Worm (Caenorhabditis elegans) whole organism, late embryonic: ENCODE measurements around the gene ncs-6.
A peak's percentile ranks its signal among the peaks of the same experiment; 100 is the strongest.

Experiments used
- C08G9.2 ChIP-seq: sonication (generic microtip); optimal IDR thresholded peaks from 2 replicates; lab custom pipeline; 2016; ENCODE audit warnings: mild to moderate bottlenecking, missing genetic modification characterization, moderate library complexity, missing compliant biosample characterization
- K02D7.2 ChIP-seq: sonication (generic microtip); optimal IDR thresholded peaks from 2 replicates; lab custom pipeline; 2017; ENCODE audit warnings: mild to moderate bottlenecking, missing genetic modification characterization, missing compliant biosample characterization
- ahr-1 ChIP-seq: sonication (generic microtip); optimal IDR thresholded peaks from 2 replicates; lab custom pipeline; 2016; ENCODE audit warnings: missing genetic modification characterization, missing compliant biosample characterization
- ama-1 ChIP-seq: fragments of 150-350 bp; optimal IDR thresholded peaks from 2 replicates; lab custom pipeline; 2014
- ceh-14 ChIP-seq: sonication (generic microtip); optimal IDR thresholded peaks from 2 replicates; lab custom pipeline; 2016; ENCODE audit warnings: missing genotype, missing genetic modification characterization, missing compliant biosample characterization
- ceh-18 ChIP-seq: sonication (generic microtip); optimal IDR thresholded peaks from 2 replicates; lab custom pipeline; 2016; ENCODE audit warnings: missing genetic modification characterization, missing compliant biosample characterization
- ceh-19 ChIP-seq: fragments of 200-800 bp; sonication (Bioruptor generic); optimal IDR thresholded peaks from 2 replicates; lab custom pipeline; 2018; ENCODE audit warnings: mild to moderate bottlenecking, missing genetic modification characterization, missing compliant biosample characterization
- ceh-2 ChIP-seq: sonication (generic microtip); optimal IDR thresholded peaks from 2 replicates; lab custom pipeline; 2016; ENCODE audit warnings: missing genotype, missing genetic modification characterization, missing compliant biosample characterization
- ceh-22 ChIP-seq: sonication (generic microtip); optimal IDR thresholded peaks from 2 replicates; lab custom pipeline; 2017; ENCODE audit warnings: missing biosample characterization, missing genetic modification characterization
- ceh-24 ChIP-seq: sonication (generic microtip); optimal IDR thresholded peaks from 2 replicates; lab custom pipeline; 2016; ENCODE audit warnings: mild to moderate bottlenecking, missing genetic modification characterization, missing compliant biosample characterization
- ceh-31 ChIP-seq: sonication (generic microtip); optimal IDR thresholded peaks from 2 replicates; lab custom pipeline; 2016; ENCODE audit warnings: missing genetic modification characterization, missing compliant biosample characterization
- ceh-34 ChIP-seq: sonication (generic microtip); optimal IDR thresholded peaks from 2 replicates; lab custom pipeline; 2016; ENCODE audit warnings: mild to moderate bottlenecking, missing genetic modification characterization, missing compliant biosample characterization
- ceh-45 ChIP-seq: fragments of 200-800 bp; sonication (Bioruptor generic); IDR thresholded peaks from 2 replicates; pipeline ENCODE4 v1.3.6; 2022; ENCODE audit warnings: missing genetic modification reagents, missing genetic modification characterization, missing compliant biosample characterization
- ceh-48 ChIP-seq: sonication (generic microtip); optimal IDR thresholded peaks from 2 replicates; lab custom pipeline; 2016; ENCODE audit warnings: missing genetic modification characterization, inconsistent platforms, missing compliant biosample characterization
- che-1 ChIP-seq: sonication (generic microtip); optimal IDR thresholded peaks from 2 replicates; lab custom pipeline; 2016; ENCODE audit warnings: mild to moderate bottlenecking, missing genetic modification characterization, missing compliant biosample characterization
- dmd-4 ChIP-seq: sonication (generic microtip); optimal IDR thresholded peaks from 2 replicates; lab custom pipeline; 2016; ENCODE audit warnings: borderline replicate concordance, missing genetic modification characterization, missing compliant biosample characterization
- dve-1 ChIP-seq: sonication (generic microtip); optimal IDR thresholded peaks from 2 replicates; lab custom pipeline; 2017; ENCODE audit warnings: antibody characterized with exemption, mild to moderate bottlenecking, missing genetic modification characterization, missing compliant biosample characterization
- elt-2 ChIP-seq: sonication (generic microtip); optimal IDR thresholded peaks from 2 replicates; lab custom pipeline; 2016; ENCODE audit warnings: missing genetic modification reagents, missing genetic modification characterization, missing compliant biosample characterization
- elt-4 ChIP-seq: sonication (generic microtip); optimal IDR thresholded peaks from 2 replicates; lab custom pipeline; 2016; ENCODE audit warnings: missing genetic modification characterization, missing compliant biosample characterization
- ets-4 ChIP-seq: sonication (generic microtip); optimal IDR thresholded peaks from 2 replicates; lab custom pipeline; 2016; ENCODE audit warnings: missing genetic modification characterization, missing compliant biosample characterization
- fax-1 ChIP-seq: sonication (generic microtip); optimal IDR thresholded peaks from 2 replicates; lab custom pipeline; 2016; ENCODE audit warnings: missing genotype, missing genetic modification characterization, missing compliant biosample characterization
- fkh-10 ChIP-seq: fragments of 150-350 bp; optimal IDR thresholded peaks from 2 replicates; lab custom pipeline; 2014; ENCODE audit warnings: missing biosample characterization, missing genetic modification reagents, missing genetic modification characterization
- gmeb-2 ChIP-seq: sonication (generic microtip); optimal IDR thresholded peaks from 2 replicates; lab custom pipeline; 2016; ENCODE audit warnings: missing genetic modification characterization, inconsistent platforms, missing compliant biosample characterization
- hlh-15 ChIP-seq: sonication (generic microtip); optimal IDR thresholded peaks from 2 replicates; lab custom pipeline; 2016; ENCODE audit warnings: missing genetic modification characterization, missing compliant biosample characterization
- hlh-30 ChIP-seq: sonication (generic microtip); optimal IDR thresholded peaks from 2 replicates; lab custom pipeline; 2017; ENCODE audit warnings: antibody characterized with exemption, missing genetic modification characterization, missing compliant biosample characterization; ENCODE audit not compliant: insufficient read depth
- lim-6 ChIP-seq: sonication (generic microtip); optimal IDR thresholded peaks from 2 replicates; lab custom pipeline; 2016; ENCODE audit warnings: missing genetic modification characterization, missing compliant biosample characterization
- madf-2 ChIP-seq: sonication (generic microtip); optimal IDR thresholded peaks from 2 replicates; lab custom pipeline; 2017; ENCODE audit warnings: missing genetic modification characterization, missing compliant biosample characterization
- nhr-232 ChIP-seq: sonication (generic microtip); optimal IDR thresholded peaks from 2 replicates; lab custom pipeline; 2016; ENCODE audit warnings: missing genetic modification characterization, missing compliant biosample characterization
- pag-3 ChIP-seq: sonication (generic microtip); optimal IDR thresholded peaks from 2 replicates; lab custom pipeline; 2016; ENCODE audit warnings: missing compliant biosample characterization, missing genetic modification characterization, borderline replicate concordance
- pqm-1 ChIP-seq: sonication (generic microtip); optimal IDR thresholded peaks from 2 replicates; lab custom pipeline; 2016; ENCODE audit warnings: missing genetic modification characterization, missing compliant biosample characterization
- ref-2 ChIP-seq: sonication (generic microtip); optimal IDR thresholded peaks from 2 replicates; lab custom pipeline; 2016; ENCODE audit warnings: missing genetic modification characterization, missing compliant biosample characterization
- rnt-1 ChIP-seq: sonication (generic microtip); optimal IDR thresholded peaks from 2 replicates; lab custom pipeline; 2016; ENCODE audit warnings: missing genetic modification characterization, missing compliant biosample characterization
- sox-2 ChIP-seq: fragments of 200-800 bp; sonication (Bioruptor generic); IDR thresholded peaks from 2 replicates; pipeline ENCODE4 v1.3.6; 2022; ENCODE audit warnings: missing genetic modification reagents, missing genetic modification characterization, missing compliant biosample characterization
- tbx-7 ChIP-seq: sonication (generic microtip); optimal IDR thresholded peaks from 2 replicates; lab custom pipeline; 2016; ENCODE audit warnings: missing genotype, missing genetic modification characterization, missing compliant biosample characterization
- ttx-3 ChIP-seq: sonication (generic microtip); optimal IDR thresholded peaks from 2 replicates; lab custom pipeline; 2016; ENCODE audit warnings: missing genetic modification reagents, missing genetic modification characterization, missing compliant biosample characterization
- unc-3 ChIP-seq, 2 experiments: fragments of 200-800 bp in 1 of 2; sonication (Bioruptor generic) in 1 of 2; sonication (generic microtip) in 1 of 2; conservative IDR thresholded peaks in 1 of 2; optimal IDR thresholded peaks in 1 of 2; 2 replicates each; pipeline versions ENCODE4 v1.3.6 to Lab custom; 2016 to 2022; ENCODE audit warnings: missing compliant biosample characterization in 2 of 2, missing genetic modification characterization in 2 of 2, missing genetic modification reagents in 1 of 2
- unc-42 ChIP-seq: sonication (generic microtip); optimal IDR thresholded peaks from 2 replicates; lab custom pipeline; 2016; ENCODE audit warnings: missing genotype, missing genetic modification characterization, missing compliant biosample characterization
- zip-5 ChIP-seq: sonication (generic microtip); optimal IDR thresholded peaks from 2 replicates; lab custom pipeline; 2016; ENCODE audit warnings: missing genetic modification characterization, missing compliant biosample characterization

The ncs-6 gene

DNA sequence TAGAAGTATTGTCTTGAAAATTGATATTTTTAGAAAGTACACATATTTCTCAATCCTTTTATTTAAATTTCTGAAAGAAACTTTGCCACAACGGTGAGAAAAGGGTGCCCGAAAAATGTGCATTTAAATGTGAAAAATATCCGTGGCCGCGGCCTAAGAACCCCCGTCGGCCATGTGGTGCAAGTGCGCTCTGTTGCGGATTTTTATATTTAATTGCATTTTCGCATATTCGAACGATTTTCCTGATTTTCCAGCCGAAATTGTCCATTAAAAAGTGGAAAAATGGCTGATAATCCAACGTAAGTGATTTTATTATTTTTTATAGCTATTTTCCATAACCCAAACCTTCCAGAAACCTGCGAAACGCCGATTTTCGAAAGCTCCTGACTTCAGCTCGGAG, 46.1 kb downstream of the ncs-6 start, which contains the start of gene smu-2 (continued):
- TF ChIP-seq K02D7.2 (tag; lab: Kevin White, UChicago) = no peak
- TF ChIP-seq ceh-31 = peak; percentile 96
- peak; percentile 31 for TF ChIP-seq fax-1 (tag; lab: Kevin White, UChicago)
- peak; percentile 41 for TF ChIP-seq ttx-3 (tag; lab: Kevin White, UChicago)
- peak; percentile 40 for TF ChIP-seq ahr-1
- TF ChIP-seq nhr-232 (tag; lab: Kevin White, UChicago) = no peak
- peak; percentile 50; the same call in 1 of the 2 replicates for TF ChIP-seq ceh-45 (GFP tag; lab: Robert Waterston, UW)
- peak; percentile 59 for TF ChIP-seq ref-2 (tag; lab: Kevin White, UChicago)
- TF ChIP-seq ama-1 (lab: Kevin White, UChicago) = no peak
- TF ChIP-seq ceh-19 (GFP tag; lab: Kevin White, UChicago) = no peak
- TF ChIP-seq pag-3 (tag; lab: Kevin White, UChicago) = no peak
- peak; percentile 84 for TF ChIP-seq tbx-7 (tag; lab: Kevin White, UChicago)
- peak; percentile 52 for TF ChIP-seq pqm-1 (tag; lab: Kevin White, UChicago)
- peak; percentile 92 for TF ChIP-seq lim-6 (tag; lab: Kevin White, UChicago)
- peak; percentile 98 for TF ChIP-seq unc-42 (tag; lab: Kevin White, UChicago)
- TF ChIP-seq zip-5 = peak; percentile 76
- TF ChIP-seq dmd-4 (tag; lab: Kevin White, UChicago) = no peak
- TF ChIP-seq ceh-18 = peak; percentile 48
- TF ChIP-seq unc-3 (GFP tag; conservative IDR thresholded peaks at IDR 0.05; lab: Robert Waterston, UW) = 0 out of 2 replicates have a peak, but pooled peaks have one; percentile 9
- TF ChIP-seq unc-3 (tag; optimal IDR thresholded peaks at IDR 0.05; lab: Kevin White, UChicago) = no peak
- peak; percentile 35 for TF ChIP-seq rnt-1 (tag; lab: Kevin White, UChicago)
- peak; percentile 91 for TF ChIP-seq C08G9.2

DNA sequence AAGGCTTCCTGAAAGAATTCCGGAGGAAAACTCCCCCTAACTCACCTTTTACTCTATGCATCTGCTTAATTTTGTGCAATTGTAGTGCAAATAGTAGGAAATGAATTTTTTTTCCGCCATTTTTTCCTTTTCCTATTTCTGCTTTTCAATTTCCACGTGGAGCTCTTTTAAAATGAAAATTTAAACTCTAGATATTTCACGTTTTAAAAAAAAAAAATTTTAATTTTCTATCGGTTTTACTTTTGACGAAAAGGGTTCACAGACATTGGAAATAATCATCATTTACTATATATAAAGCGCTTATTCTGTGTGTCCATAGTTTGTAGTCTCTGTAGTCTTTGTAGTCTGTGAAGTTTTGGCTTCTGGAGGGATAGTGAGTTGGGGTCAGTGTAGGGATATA, 46.7 kb downstream of the ncs-6 start, which contains the start of gene Y49F6B.8:
TSS of gene Y49F6B.8 (minus strand) at position 101 of the 400 bp plus-strand sequence.
- TF ChIP-seq hlh-30 (no peak), ceh-22 (tag; lab: Kevin White, UChicago) (no peak), sox-2 (GFP tag; lab: Robert Waterston, UW) (no peak), ceh-24 (tag; lab: Kevin White, UChicago) (no peak), ets-4 (tag; lab: Kevin White, UChicago) (no peak), elt-2 (tag; lab: Kevin White, UChicago) (no peak)

DNA sequence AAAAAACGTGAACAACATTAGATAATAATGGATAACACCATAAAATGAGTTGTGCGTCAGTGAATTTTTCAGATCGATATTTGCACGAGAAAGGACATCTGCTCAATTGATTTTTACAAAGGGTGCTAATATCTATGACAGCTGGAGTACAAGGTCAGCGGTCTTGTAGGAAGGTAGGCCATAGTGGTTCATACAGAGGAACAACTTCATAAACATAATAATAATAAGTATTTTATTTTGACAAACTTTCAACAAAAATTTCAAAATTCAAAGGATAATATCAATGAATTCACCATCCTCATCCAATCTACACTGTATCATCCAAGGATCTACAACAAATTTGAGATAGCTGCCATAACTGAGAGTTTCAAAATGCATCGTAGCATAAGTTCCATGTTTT, 51.1 kb downstream of the ncs-6 start, which contains the start of gene fbxb-104:
TSS of gene fbxb-104 (minus strand) at position 101 of the 400 bp plus-strand sequence.
- TF ChIP-seq ref-2 (tag; lab: Kevin White, UChicago) (no peak), elt-4 (tag; lab: Kevin White, UChicago) (no peak), C08G9.2 (no peak), ceh-24 (tag; lab: Kevin White, UChicago) (no peak), ceh-34 (tag; lab: Kevin White, UChicago) (no peak), gmeb-2 (tag; lab: Kevin White, UChicago) (no peak), K02D7.2 (tag; lab: Kevin White, UChicago) (no peak), ceh-14 (tag; lab: Kevin White, UChicago) (no peak), ceh-48 (tag; lab: Kevin White, UChicago) (no peak), fkh-10 (no peak), ceh-2 (tag; lab: Kevin White, UChicago) (no peak), che-1 (tag; lab: Kevin White, UChicago) (no peak), ets-4 (tag; lab: Kevin White, UChicago) (no peak), madf-2 (tag; lab: Kevin White, UChicago) (no peak), ceh-19 (GFP tag; lab: Kevin White, UChicago) (no peak)

DNA sequence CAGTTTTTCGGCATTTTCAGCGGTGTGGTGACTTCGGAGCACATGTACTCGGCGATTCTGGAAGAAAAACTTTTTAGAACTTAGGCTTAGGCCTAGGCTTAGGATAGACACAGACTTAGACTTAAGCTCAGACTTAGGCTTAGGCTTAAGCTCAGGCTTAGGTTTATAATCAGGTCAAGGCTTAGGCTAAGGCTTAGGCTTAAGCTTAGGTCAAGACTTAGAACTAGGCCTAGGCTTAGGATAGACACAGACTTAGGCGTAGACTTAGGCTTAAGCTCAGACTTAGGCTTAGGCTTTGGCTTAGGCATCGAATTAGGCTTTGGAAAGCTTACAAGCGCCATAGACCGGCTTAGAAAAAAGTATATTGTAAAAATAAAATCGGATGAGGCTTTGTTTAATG, 51.8 kb downstream of the ncs-6 start:
- TF ChIP-seq dve-1 (tag; lab: Kevin White, UChicago) (peak; percentile 62), hlh-15 (tag; lab: Kevin White, UChicago) (no peak)
